Fruit fly (Drosophila melanogaster) whole organism, adult: Measurements from ENCODE around the gene CG17230.

Experiments
- CG11617 ChIP-seq: fragments of 200-800 bp; sonication (Bioruptor generic); optimal IDR thresholded peaks from 2 replicates; lab custom pipeline; 2017; ENCODE audit warnings: mild to moderate bottlenecking, missing biosample characterization, missing genetic modification reagents, missing genetic modification characterization
- CG12768 ChIP-seq: fragments of 200-800 bp; sonication (Bioruptor generic); optimal IDR thresholded peaks from 2 replicates; lab custom pipeline; 2017; ENCODE audit warnings: missing biosample characterization, missing genetic modification characterization, mild to moderate bottlenecking, moderate library complexity, missing genetic modification reagents
- CG14711 ChIP-seq: fragments of 200-800 bp; sonication (Bioruptor generic); optimal IDR thresholded peaks from 2 replicates; lab custom pipeline; 2018; ENCODE audit warnings: missing biosample characterization, mild to moderate bottlenecking, missing genetic modification characterization, moderate library complexity
- CG1620 ChIP-seq: fragments of 200-800 bp; sonication (Bioruptor generic); optimal IDR thresholded peaks from 2 replicates; lab custom pipeline; 2016; ENCODE audit warnings: missing biosample characterization, missing genetic modification characterization
- CG33017 ChIP-seq: fragments of 200-800 bp; sonication (Bioruptor generic); optimal IDR thresholded peaks from 2 replicates; lab custom pipeline; 2018; ENCODE audit warnings: missing biosample characterization, mild to moderate bottlenecking, missing genetic modification characterization, moderate library complexity
- CG5204 ChIP-seq: fragments of 200-800 bp; sonication (Bioruptor generic); optimal IDR thresholded peaks from 2 replicates; lab custom pipeline; 2016; ENCODE audit warnings: missing biosample characterization, missing genetic modification characterization
- CG7045 ChIP-seq: fragments of 200-800 bp; sonication (Bioruptor generic); optimal IDR thresholded peaks from 2 replicates; lab custom pipeline; 2017; ENCODE audit warnings: missing biosample characterization, mild to moderate bottlenecking, missing genetic modification characterization
- CG7101 ChIP-seq: fragments of 200-800 bp; sonication (Bioruptor generic); optimal IDR thresholded peaks from 2 replicates; lab custom pipeline; 2018; ENCODE audit warnings: missing biosample characterization, mild to moderate bottlenecking, missing genetic modification characterization, moderate library complexity
- Clk ChIP-seq: fragments of 200-800 bp; sonication (Bioruptor generic); optimal IDR thresholded peaks from 2 replicates; lab custom pipeline; 2017; ENCODE audit warnings: missing biosample characterization, missing genetic modification characterization
- Crg-1 ChIP-seq: fragments of 200-800 bp; sonication (Bioruptor generic); optimal IDR thresholded peaks from 2 replicates; lab custom pipeline; 2016; ENCODE audit warnings: missing biosample characterization, missing genetic modification characterization
- Hr96 ChIP-seq: fragments of 200-800 bp; sonication (Bioruptor generic); optimal IDR thresholded peaks from 2 replicates; lab custom pipeline; 2016; ENCODE audit warnings: missing biosample characterization, missing genetic modification characterization
- Mnt ChIP-seq: fragments of 200-800 bp; sonication (Bioruptor generic); optimal IDR thresholded peaks from 2 replicates; lab custom pipeline; 2016; ENCODE audit warnings: missing biosample characterization, mild to moderate bottlenecking, missing genetic modification characterization
- bab1 ChIP-seq: fragments of 200-800 bp; sonication (Bioruptor generic); optimal IDR thresholded peaks from 3 replicates; lab custom pipeline; 2019; ENCODE audit warnings: missing biosample characterization, mild to moderate bottlenecking, missing genetic modification characterization, moderate library complexity
- cic ChIP-seq: fragments of 200-800 bp; sonication (Bioruptor generic); optimal IDR thresholded peaks from 2 replicates; lab custom pipeline; 2017; ENCODE audit warnings: missing biosample characterization, mild to moderate bottlenecking, missing genetic modification characterization, moderate library complexity
- cnc ChIP-seq, 2 experiments: fragments of >200 bp; optimal IDR thresholded peaks; 2 replicates each; lab custom pipeline; 2017
- kay ChIP-seq: fragments of 200-800 bp; sonication (Bioruptor generic); peaks from one replicate; lab custom pipeline; 2016; ENCODE audit warnings: missing biosample characterization, missing genetic modification characterization, borderline replicate concordance
- ovo ChIP-seq: fragments of 200-800 bp; sonication (Bioruptor generic); optimal IDR thresholded peaks from 2 replicates; lab custom pipeline; 2016; ENCODE audit warnings: missing biosample characterization, missing genetic modification characterization
- pad ChIP-seq: fragments of 200-800 bp; sonication (Bioruptor generic); optimal IDR thresholded peaks from 3 replicates; lab custom pipeline; 2017; ENCODE audit warnings: missing biosample characterization, missing genetic modification characterization, mild to moderate bottlenecking, moderate library complexity, missing genetic modification reagents
- tj ChIP-seq: fragments of 200-800 bp; sonication (Bioruptor generic); optimal IDR thresholded peaks from 3 replicates; lab custom pipeline; 2017; ENCODE audit warnings: missing biosample characterization, mild to moderate bottlenecking, missing genetic modification characterization, moderate library complexity
- toe ChIP-seq: fragments of 200-800 bp; sonication (Bioruptor generic); optimal IDR thresholded peaks from 2 replicates; lab custom pipeline; 2016; ENCODE audit warnings: missing biosample characterization, missing genetic modification characterization

The CG17230 gene

DNA sequence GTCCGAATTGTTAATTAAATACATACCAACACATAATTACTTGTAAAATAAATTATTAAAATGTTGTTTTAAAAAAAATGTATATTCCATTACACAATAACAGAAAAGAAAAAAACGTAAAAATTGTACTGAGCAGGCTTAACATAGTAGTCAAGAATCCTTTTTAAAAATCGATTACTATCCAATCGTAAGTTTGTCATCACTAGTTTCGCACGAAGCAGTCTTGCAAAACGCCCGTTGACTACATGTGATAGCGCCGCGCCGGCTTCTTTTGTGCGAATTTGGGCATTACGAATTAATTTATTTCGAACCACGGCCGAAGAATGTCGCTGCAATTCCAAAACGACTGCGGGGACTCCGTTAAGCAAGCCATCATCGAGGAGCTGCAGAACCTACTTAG lies 25.2 kb upstream of the CG17230 start, which contains the start of gene Ipo9:
Gene Ipo9, plus strand, starts transcription at position 152 of the 400 bp plus-strand sequence.
- TF ChIP-seq CG14711 (no peak), CG7101 (peak; percentile 40), pad (GFP tag; lab: Kevin White, UChicago) (no peak), cic (GFP tag; lab: Kevin White, UChicago) (peak; percentile 1), CG1620 (GFP tag; lab: Kevin White, UChicago) (no peak), CG33017 (tag; lab: Kevin White, UChicago) (no peak), Crg-1 (GFP tag; lab: Kevin White, UChicago) (peak; percentile 18), Mnt (GFP tag; lab: Kevin White, UChicago) (peak; percentile 76), toe (GFP tag; lab: Kevin White, UChicago) (no peak), Clk (GFP tag; lab: Kevin White, UChicago) (no peak), ovo (GFP tag; lab: Kevin White, UChicago) (no peak), Hr96 (no peak), CG5204 (GFP tag; lab: Kevin White, UChicago) (no peak), kay (peak; percentile 70), bab1 (GFP tag; lab: Kevin White, UChicago) (peak; percentile 19), tj (GFP tag; lab: Kevin White, UChicago) (no peak), cnc (optimal IDR thresholded peaks at IDR 0.05; lab: Kevin White, UChicago) (no peak)

DNA sequence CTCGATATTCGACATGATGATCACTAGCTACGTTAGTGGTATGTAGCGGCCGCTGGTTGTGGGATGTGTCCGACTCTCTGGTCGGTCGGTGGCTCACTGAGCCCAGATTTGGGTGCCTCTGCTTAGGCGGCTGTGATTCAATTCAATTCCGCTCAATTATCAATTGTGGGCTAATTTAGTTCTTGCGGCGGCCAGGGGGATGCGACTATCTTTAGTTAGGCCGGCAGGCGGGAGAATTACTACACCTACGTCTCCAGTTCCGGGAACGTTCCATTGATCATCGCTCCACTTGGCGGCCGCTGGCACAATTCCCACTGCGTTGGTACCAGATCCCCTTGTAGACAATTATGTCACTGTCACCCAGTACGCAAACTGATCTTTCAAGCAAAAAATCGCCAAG lies 19.0 kb upstream of the CG17230 start, which contains the start of the genes bumpel and CG45676:
Gene bumpel, minus strand, starts transcription at position 101 of the 400 bp plus-strand sequence.
Gene CG45676, plus strand, starts transcription at position 318 of the 400 bp plus-strand sequence.
- TF ChIP-seq CG12768 (GFP tag; lab: Kevin White, UChicago) (peak; percentile 2), cnc (optimal IDR thresholded peaks at IDR 0.05; lab: Kevin White, UChicago) (no peak)

DNA sequence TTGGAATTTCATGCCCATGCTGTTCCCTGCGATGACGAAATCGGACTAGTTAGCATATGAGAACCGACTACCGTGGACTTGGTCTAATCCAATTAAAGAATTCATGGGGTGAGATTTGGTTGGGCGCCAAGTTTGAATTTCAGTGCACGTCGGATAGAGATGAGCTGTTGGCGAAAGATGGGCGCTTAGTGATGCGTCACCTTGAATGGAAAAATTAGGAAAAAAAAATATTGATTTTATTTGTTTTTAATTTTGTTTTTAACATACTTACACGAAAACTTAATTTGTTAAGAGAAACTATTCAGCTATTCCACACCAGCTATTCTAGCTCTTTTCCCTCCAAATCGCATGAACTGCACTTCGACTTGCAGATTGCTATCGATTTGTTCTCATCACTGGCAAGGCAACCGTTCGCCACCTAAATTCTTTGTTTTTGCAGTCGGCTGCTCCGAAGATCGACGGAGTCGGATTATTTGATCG lies 15.9 kb upstream of the CG17230 start, which contains the start of the genes ninaG and Sptz:
Gene ninaG, minus strand, starts transcription at position 51 of the 480 bp plus-strand sequence.
Gene Sptz, plus strand, starts transcription at position 450 of the 480 bp plus-strand sequence.
- TF ChIP-seq bab1 (GFP tag; lab: Kevin White, UChicago), result peak; percentile 88
- TF ChIP-seq CG1620 (GFP tag; lab: Kevin White, UChicago), result peak; percentile 95
- peak; percentile 82 for TF ChIP-seq CG14711
- peak; percentile 73 for TF ChIP-seq Clk (GFP tag; lab: Kevin White, UChicago)
- TF ChIP-seq pad (GFP tag; lab: Kevin White, UChicago), result peak; percentile 73
- TF ChIP-seq CG7045 (GFP tag; lab: Kevin White, UChicago), result peak; percentile 87
- peak; percentile 87 for TF ChIP-seq CG7101
- TF ChIP-seq Mnt (GFP tag; lab: Kevin White, UChicago), result peak; percentile 81
- peak; percentile 89 for TF ChIP-seq toe (GFP tag; lab: Kevin White, UChicago)
- peak; percentile 84 for TF ChIP-seq Crg-1 (GFP tag; lab: Kevin White, UChicago)
- TF ChIP-seq CG11617 (GFP tag; lab: Kevin White, UChicago), result peak; percentile 86
- no peak for TF ChIP-seq kay
- peak; percentile 76 for TF ChIP-seq ovo (GFP tag; lab: Kevin White, UChicago)
- peak; percentile 88 for TF ChIP-seq CG12768 (GFP tag; lab: Kevin White, UChicago)
- peak; percentile 76 for TF ChIP-seq CG33017 (tag; lab: Kevin White, UChicago)
- peak; percentile 59 for TF ChIP-seq tj (GFP tag; lab: Kevin White, UChicago)
- peak; percentile 90 for TF ChIP-seq Hr96
- TF ChIP-seq cic (GFP tag; lab: Kevin White, UChicago), result no peak
- peak; percentile 87 for TF ChIP-seq CG5204 (GFP tag; lab: Kevin White, UChicago)
- TF ChIP-seq cnc (optimal IDR thresholded peaks at IDR 0.05; lab: Kevin White, UChicago), result no peak

DNA sequence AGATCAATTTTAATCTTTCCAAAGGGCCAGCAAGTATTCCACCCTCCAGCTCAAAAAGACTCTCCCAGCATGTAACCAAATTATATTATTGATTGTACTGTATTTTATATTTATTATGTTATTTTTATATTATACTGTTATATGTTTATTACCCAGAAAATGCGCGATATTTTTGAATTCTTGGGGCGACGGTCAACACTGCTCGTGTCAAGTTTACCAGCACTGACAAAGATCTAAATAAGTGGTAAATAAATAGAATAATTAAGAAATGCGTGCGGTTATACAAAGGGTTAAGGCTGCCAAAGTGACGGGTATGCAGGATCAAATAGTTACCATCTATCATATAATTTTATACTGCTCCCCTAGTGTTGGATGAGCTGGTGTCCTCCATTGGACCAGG lies 7.8 kb upstream of the CG17230 start, which contains the start of gene Dtd:
Gene Dtd, plus strand, starts transcription at position 248 of the 400 bp plus-strand sequence.
- no peak for TF ChIP-seq CG5204 (GFP tag; lab: Kevin White, UChicago)
- TF ChIP-seq Crg-1 (GFP tag; lab: Kevin White, UChicago), result peak; percentile 54
- TF ChIP-seq CG7101, result peak; percentile 58
- TF ChIP-seq pad (GFP tag; lab: Kevin White, UChicago), result peak; percentile 51
- TF ChIP-seq CG12768 (GFP tag; lab: Kevin White, UChicago), result peak; percentile 54
- TF ChIP-seq ovo (GFP tag; lab: Kevin White, UChicago), result no peak
- no peak for TF ChIP-seq kay
- peak; percentile 3 for TF ChIP-seq CG33017 (tag; lab: Kevin White, UChicago)
- TF ChIP-seq cic (GFP tag; lab: Kevin White, UChicago), result no peak
- no peak for TF ChIP-seq Hr96
- peak; percentile 44 for TF ChIP-seq Mnt (GFP tag; lab: Kevin White, UChicago)
- TF ChIP-seq CG14711, result peak; percentile 43

DNA sequence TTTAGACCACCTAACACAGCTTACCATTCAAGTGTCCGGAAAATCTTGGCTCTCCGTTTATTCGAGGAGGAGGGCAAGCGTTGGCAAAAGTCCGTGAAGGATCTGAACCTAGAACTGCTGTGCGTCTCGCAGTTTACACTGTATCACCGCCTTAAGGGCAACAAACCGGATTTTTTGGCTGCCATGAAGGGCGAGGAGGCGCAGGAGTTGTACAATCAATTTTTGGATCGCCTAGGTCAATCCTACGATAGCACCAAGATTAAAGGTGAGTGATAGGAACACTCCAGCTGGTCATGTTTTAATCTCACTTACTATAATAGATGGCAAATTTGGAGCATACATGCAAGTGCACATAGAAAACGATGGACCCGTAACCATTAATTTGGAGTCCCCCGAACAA lies 7.3 kb upstream of the CG17230 start:
- no peak for TF ChIP-seq CG14711
- no peak for TF ChIP-seq Mnt (GFP tag; lab: Kevin White, UChicago)
- TF ChIP-seq CG12768 (GFP tag; lab: Kevin White, UChicago), result no peak
- no peak for TF ChIP-seq ovo (GFP tag; lab: Kevin White, UChicago)
- TF ChIP-seq toe (GFP tag; lab: Kevin White, UChicago), result no peak
- no peak for TF ChIP-seq bab1 (GFP tag; lab: Kevin White, UChicago)

DNA sequence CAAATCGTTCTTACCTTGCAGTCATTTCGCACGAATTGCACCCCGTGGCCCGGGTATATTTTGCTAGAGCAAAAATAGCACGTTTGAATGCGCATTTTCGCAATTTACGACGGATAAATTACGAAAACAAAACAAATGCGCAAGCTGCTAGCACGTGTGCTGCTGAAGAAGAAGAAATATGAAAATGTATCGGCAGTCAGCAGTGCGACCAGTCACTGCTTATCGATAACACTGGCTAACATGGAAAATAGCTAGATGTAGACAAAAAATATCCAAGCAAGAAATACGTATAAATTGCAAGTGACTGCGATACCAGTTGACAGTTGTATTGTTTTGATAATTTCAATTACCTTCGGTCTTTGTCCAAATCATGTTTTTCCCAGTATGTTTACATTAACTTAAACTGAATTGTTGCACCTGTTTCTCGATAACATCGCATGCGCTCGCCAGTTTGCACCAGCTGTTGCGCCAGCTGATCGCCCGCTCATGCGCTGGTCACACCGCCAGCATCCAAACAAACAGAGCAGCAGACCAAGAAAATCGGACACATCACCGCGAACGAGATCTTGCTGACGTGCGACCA lies 6.1 kb upstream of the CG17230 start, which contains the start of the genes RpL24-like and CG5276:
Gene RpL24-like, minus strand, starts transcription at position 188 of the 583 bp plus-strand sequence.
Gene CG5276, plus strand, starts transcription at position 344 of the 583 bp plus-strand sequence.
- TF ChIP-seq CG33017 (tag; lab: Kevin White, UChicago), result no peak
- no peak for TF ChIP-seq CG7101
- peak; percentile 99 for TF ChIP-seq Mnt (GFP tag; lab: Kevin White, UChicago)
- TF ChIP-seq tj (GFP tag; lab: Kevin White, UChicago), result peak; percentile 11
- TF ChIP-seq kay, result no peak
- no peak for TF ChIP-seq cic (GFP tag; lab: Kevin White, UChicago)
- no peak for TF ChIP-seq Hr96
- no peak for TF ChIP-seq CG12768 (GFP tag; lab: Kevin White, UChicago)
- no peak for TF ChIP-seq cnc (optimal IDR thresholded peaks at IDR 0.05; lab: Kevin White, UChicago)
- no peak for TF ChIP-seq Crg-1 (GFP tag; lab: Kevin White, UChicago)
- TF ChIP-seq CG5204 (GFP tag; lab: Kevin White, UChicago), result no peak
- TF ChIP-seq ovo (GFP tag; lab: Kevin White, UChicago), result no peak
- TF ChIP-seq Clk (GFP tag; lab: Kevin White, UChicago), result no peak
- no peak for TF ChIP-seq toe (GFP tag; lab: Kevin White, UChicago)
- peak; percentile 69 for TF ChIP-seq CG11617 (GFP tag; lab: Kevin White, UChicago)
- TF ChIP-seq CG1620 (GFP tag; lab: Kevin White, UChicago), result no peak
- TF ChIP-seq pad (GFP tag; lab: Kevin White, UChicago), result no peak
- TF ChIP-seq CG7045 (GFP tag; lab: Kevin White, UChicago), result no peak
- peak; percentile 36 for TF ChIP-seq bab1 (GFP tag; lab: Kevin White, UChicago)
- TF ChIP-seq CG14711, result no peak
